Fruit fly (Drosophila melanogaster) whole organism: ENCODE data around the gene ctrip.

Experiments
- CG8478 ChIP-seq: fragments of >200 bp; optimal IDR thresholded peaks from 2 replicates; lab custom pipeline; 2018; ENCODE audit warnings: inconsistent platforms
- Dll ChIP-seq: fragments of >200 bp; optimal IDR thresholded peaks from 2 replicates; lab custom pipeline; 2017
- EcR ChIP-seq, 2 experiments: fragments of >200 bp; optimal IDR thresholded peaks; 2 replicates each; lab custom pipeline; 2017; ENCODE audit warnings: missing biosample characterization in 2 of 2, missing genetic modification characterization in 2 of 2, missing genetic modification reagents in 2 of 2
- pan ChIP-seq: fragments of >200 bp; optimal IDR thresholded peaks from 2 replicates; lab custom pipeline; 2017
- psq ChIP-seq: fragments of >200 bp; optimal IDR thresholded peaks from 2 replicates; lab custom pipeline; 2017
- usp ChIP-seq: fragments of >200 bp; optimal IDR thresholded peaks from 2 replicates; lab custom pipeline; 2017; ENCODE audit warnings: missing biosample characterization, missing genetic modification characterization, mixed read lengths

Gene ctrip

dm6 chr3R:4811936-4812534, at the start of gene ctrip, which contains the start of gene Hus1-like:
Gene ctrip, minus strand, starts transcription at chr3R:4812096.
Gene Hus1-like, minus strand, starts transcription at chr3R:4812096.
- TF ChIP-seq usp: no peak

dm6 chr3R:4861144-4861543, 49.2 kb upstream of the ctrip start:
- no peak for TF ChIP-seq psq (lab: Kevin White, UChicago)
- no peak for TF ChIP-seq EcR (GFP tag; optimal IDR thresholded peaks at IDR 0.05; lab: Kevin White, UChicago)
- no peak for TF ChIP-seq pan
- no peak for TF ChIP-seq usp
- no peak for TF ChIP-seq CG8478 (lab: Kevin White, UChicago)
- TF ChIP-seq Dll (lab: Kevin White, UChicago): no peak

dm6 chr3R:4858508-4859275, 46.8 kb upstream of the ctrip start:
- TF ChIP-seq usp (no peak), EcR (GFP tag; optimal IDR thresholded peaks at IDR 0.05; lab: Kevin White, UChicago) (no peak), Dll (lab: Kevin White, UChicago) (no peak), pan (no peak)

- TF ChIP-seq pan (no peak), psq (lab: Kevin White, UChicago) (no peak), usp (no peak), Dll (lab: Kevin White, UChicago) (no peak), EcR (GFP tag; optimal IDR thresholded peaks at IDR 0.05; lab: Kevin White, UChicago) (no peak), CG8478 (lab: Kevin White, UChicago) (no peak)
Observed at dm6 chr3R:4858018-4858417, 46.1 kb upstream of the ctrip start.

dm6 chr3R:4855711-4856110, 43.8 kb upstream of the ctrip start:
- TF ChIP-seq EcR (GFP tag; optimal IDR thresholded peaks at IDR 0.05; lab: Kevin White, UChicago) (no peak), CG8478 (lab: Kevin White, UChicago) (no peak), usp (no peak), pan (no peak), psq (lab: Kevin White, UChicago) (no peak), Dll (lab: Kevin White, UChicago) (no peak)

- TF ChIP-seq usp (no peak), Dll (lab: Kevin White, UChicago) (no peak), pan (no peak)
Observed at dm6 chr3R:4854216-4854615, 42.3 kb upstream of the ctrip start.

dm6 chr3R:4853504-4853903, 41.6 kb upstream of the ctrip start:
- TF ChIP-seq EcR (GFP tag; optimal IDR thresholded peaks at IDR 0.05; lab: Kevin White, UChicago) (no peak), psq (lab: Kevin White, UChicago) (no peak), pan (no peak), Dll (lab: Kevin White, UChicago) (no peak), usp (no peak), CG8478 (lab: Kevin White, UChicago) (no peak)

dm6 chr3R:4852373-4852860, 40.5 kb upstream of the ctrip start, which contains the start of gene opa:
Gene opa, plus strand, starts transcription at chr3R:4852813.
- TF ChIP-seq EcR (GFP tag; optimal IDR thresholded peaks at IDR 0.05; lab: Kevin White, UChicago): no peak
- no peak for TF ChIP-seq psq (lab: Kevin White, UChicago)
- peak; percentile 99 for TF ChIP-seq CG8478 (lab: Kevin White, UChicago)
- peak; percentile 65 for TF ChIP-seq Dll (lab: Kevin White, UChicago)
- no peak for TF ChIP-seq usp
- no peak for TF ChIP-seq pan

- TF ChIP-seq EcR (GFP tag; optimal IDR thresholded peaks at IDR 0.05; lab: Kevin White, UChicago): no peak
- TF ChIP-seq psq (lab: Kevin White, UChicago): no peak
- no peak for TF ChIP-seq CG8478 (lab: Kevin White, UChicago)
- no peak for TF ChIP-seq Dll (lab: Kevin White, UChicago)
- no peak for TF ChIP-seq usp
- TF ChIP-seq pan: no peak
Observed at dm6 chr3R:4849035-4849656, 37.2 kb upstream of the ctrip start.

dm6 chr3R:4847388-4847787, 35.5 kb upstream of the ctrip start:
- TF ChIP-seq CG8478 (lab: Kevin White, UChicago) (no peak), usp (no peak), psq (lab: Kevin White, UChicago) (no peak), Dll (lab: Kevin White, UChicago) (no peak), pan (no peak), EcR (GFP tag; optimal IDR thresholded peaks at IDR 0.05; lab: Kevin White, UChicago) (no peak)

- TF ChIP-seq pan (no peak), psq (lab: Kevin White, UChicago) (no peak), CG8478 (lab: Kevin White, UChicago) (no peak), Dll (lab: Kevin White, UChicago) (no peak), usp (no peak), EcR (GFP tag; optimal IDR thresholded peaks at IDR 0.05; lab: Kevin White, UChicago) (no peak)
Observed at dm6 chr3R:4846787-4847186, 34.9 kb upstream of the ctrip start.

dm6 chr3R:4846194-4846593, 34.3 kb upstream of the ctrip start:
- no peak for TF ChIP-seq EcR (GFP tag; optimal IDR thresholded peaks at IDR 0.05; lab: Kevin White, UChicago)
- TF ChIP-seq psq (lab: Kevin White, UChicago): no peak
- TF ChIP-seq pan: no peak
